Worm (Caenorhabditis elegans) whole organism, young adult: ENCODE data around the gene rpl-33.

ENCODE experiments used
- B0019.2 ChIP-seq: fragments of 200-800 bp; sonication (Bioruptor generic); conservative IDR thresholded peaks from 2 replicates; pipeline ENCODE4 v1.3.6; 2022; ENCODE audit warnings: missing genetic modification reagents, missing genetic modification characterization, missing compliant biosample characterization
- B0035.1 ChIP-seq: sonication (generic microtip); optimal IDR thresholded peaks from 2 replicates; lab custom pipeline; 2016; ENCODE audit warnings: missing genetic modification characterization, mild to moderate bottlenecking, missing compliant biosample characterization, missing genotype, missing genetic modification reagents
- B0336.3 ChIP-seq: fragments of 200-800 bp; sonication (Bioruptor generic); IDR thresholded peaks from 2 replicates; pipeline ENCODE4 v1.3.6; 2022; ENCODE audit warnings: missing genetic modification characterization, missing compliant biosample characterization
- C17E4.6 ChIP-seq: fragments of 200-800 bp; sonication (Bioruptor generic); IDR thresholded peaks from 2 replicates; pipeline ENCODE4 v1.3.6; 2022; ENCODE audit warnings: missing genetic modification reagents, missing genetic modification characterization, missing compliant biosample characterization
- D2030.7 ChIP-seq: fragments of 200-800 bp; sonication (Bioruptor generic); IDR thresholded peaks from 2 replicates; pipeline ENCODE4 v1.3.6; 2022; ENCODE audit warnings: missing genetic modification reagents, missing genetic modification characterization, missing compliant biosample characterization
- F10E7.11 ChIP-seq: sonication (generic microtip); optimal IDR thresholded peaks from 2 replicates; lab custom pipeline; 2017; ENCODE audit warnings: mild to moderate bottlenecking, missing genetic modification characterization, moderate library complexity, missing compliant biosample characterization
- F33H1.4 ChIP-seq: fragments of 200-800 bp; sonication (Bioruptor generic); IDR thresholded peaks from 2 replicates; pipeline ENCODE4 v1.3.6; 2022; ENCODE audit warnings: missing genetic modification reagents, missing genetic modification characterization, missing compliant biosample characterization
- F37B4.10 ChIP-seq: fragments of 200-800 bp; sonication (Bioruptor generic); IDR thresholded peaks from 2 replicates; pipeline ENCODE4 v1.3.6; 2022; ENCODE audit warnings: missing genetic modification characterization, missing compliant biosample characterization
- Y79H2A.3 ChIP-seq: fragments of 200-800 bp; sonication (Bioruptor generic); conservative IDR thresholded peaks from 2 replicates; pipeline ENCODE4 v1.3.6; 2022; ENCODE audit warnings: missing genetic modification reagents, missing genetic modification characterization, missing compliant biosample characterization
- Y95B8A.8 ChIP-seq: fragments of 200-800 bp; sonication (Bioruptor generic); IDR thresholded peaks from 2 replicates; pipeline ENCODE4 v1.3.6; 2022; ENCODE audit warnings: missing genetic modification reagents, missing genetic modification characterization, missing compliant biosample characterization
- akir-1 ChIP-seq: fragments of 200-800 bp; sonication (Bioruptor generic); optimal IDR thresholded peaks from 2 replicates; lab custom pipeline; 2018; ENCODE audit warnings: mild to moderate bottlenecking, missing genetic modification characterization, moderate library complexity, missing compliant biosample characterization
- aptf-2 ChIP-seq: fragments of 200-800 bp; sonication (Bioruptor generic); conservative IDR thresholded peaks from 2 replicates; pipeline ENCODE4 v1.3.6; 2022; ENCODE audit warnings: missing genetic modification reagents, missing genetic modification characterization, missing compliant biosample characterization
- atf-7 ChIP-seq: sonication (generic microtip); optimal IDR thresholded peaks from 2 replicates; lab custom pipeline; 2017; ENCODE audit warnings: mild to moderate bottlenecking, missing genetic modification characterization, missing compliant biosample characterization
- attf-3 ChIP-seq: fragments of 200-800 bp; sonication (Bioruptor generic); conservative IDR thresholded peaks from 2 replicates; pipeline ENCODE4 v1.3.6; 2022; ENCODE audit warnings: missing genetic modification reagents, missing genetic modification characterization, missing compliant biosample characterization
- cebp-2 ChIP-seq: fragments of 200-800 bp; sonication (Bioruptor generic); IDR thresholded peaks from 2 replicates; pipeline ENCODE4 v1.3.6; 2022; ENCODE audit warnings: missing genetic modification characterization, missing compliant biosample characterization
- ceh-27 ChIP-seq: fragments of 200-800 bp; sonication (Bioruptor generic); optimal IDR thresholded peaks from 2 replicates; lab custom pipeline; 2018; ENCODE audit warnings: mild to moderate bottlenecking, missing genetic modification characterization, moderate library complexity, missing compliant biosample characterization
- dpff-1 ChIP-seq: sonication (generic microtip); optimal IDR thresholded peaks from 2 replicates; lab custom pipeline; 2017; ENCODE audit warnings: mild to moderate bottlenecking, missing genetic modification characterization, missing compliant biosample characterization
- efl-1 ChIP-seq: fragments of 150-350 bp; optimal IDR thresholded peaks from 2 replicates; lab custom pipeline; 2014; ENCODE audit warnings: missing biosample characterization, missing genetic modification reagents, missing genetic modification characterization
- egl-44 ChIP-seq: fragments of 200-800 bp; sonication (Bioruptor generic); IDR thresholded peaks from 2 replicates; pipeline ENCODE4 v1.3.6; 2022; ENCODE audit warnings: missing genetic modification reagents, missing genetic modification characterization, missing compliant biosample characterization
- egrh-3 ChIP-seq: fragments of 200-800 bp; sonication (Bioruptor generic); IDR thresholded peaks from 2 replicates; pipeline ENCODE4 v1.3.6; 2022; ENCODE audit warnings: missing genetic modification reagents, missing genetic modification characterization, missing compliant biosample characterization
- hmg-1.2 ChIP-seq: fragments of 200-800 bp; sonication (Bioruptor generic); IDR thresholded peaks from 2 replicates; pipeline ENCODE4 v1.3.6; 2022; ENCODE audit warnings: missing genetic modification reagents, missing genetic modification characterization, missing compliant biosample characterization
- lin-26 ChIP-seq: fragments of 200-800 bp; sonication (Bioruptor generic); IDR thresholded peaks from 2 replicates; pipeline ENCODE4 v1.3.6; 2022; ENCODE audit warnings: missing genetic modification reagents, missing genetic modification characterization, missing compliant biosample characterization
- lin-35 ChIP-seq, 3 experiments: fragments of 150-350 bp in 2 of 3; sonication (generic microtip) in 1 of 3; optimal IDR thresholded peaks; 2 replicates each; lab custom pipeline; 2014 to 2018; ENCODE audit warnings: missing biosample characterization in 3 of 3, missing genetic modification characterization in 3 of 3, missing genetic modification reagents in 3 of 3
- lin-40 ChIP-seq: sonication (generic microtip); optimal IDR thresholded peaks from 2 replicates; lab custom pipeline; 2016; ENCODE audit warnings: missing genetic modification characterization, mild to moderate bottlenecking, missing compliant biosample characterization, missing genotype, missing genetic modification reagents
- lsl-1 ChIP-seq: fragments of 200-800 bp; sonication (Bioruptor generic); optimal IDR thresholded peaks from 2 replicates; lab custom pipeline; 2018; ENCODE audit warnings: mild to moderate bottlenecking, missing genetic modification characterization, moderate library complexity, missing compliant biosample characterization
- madf-3 ChIP-seq: fragments of 200-800 bp; sonication (Bioruptor generic); IDR thresholded peaks from 2 replicates; pipeline ENCODE4 v1.3.6; 2022; ENCODE audit warnings: missing genetic modification reagents, missing genetic modification characterization, missing compliant biosample characterization
- madf-6 ChIP-seq: fragments of 200-800 bp; sonication (Bioruptor generic); IDR thresholded peaks from 2 replicates; pipeline ENCODE4 v1.3.6; 2022; ENCODE audit warnings: missing genetic modification reagents, missing genetic modification characterization, missing compliant biosample characterization
- nhr-179 ChIP-seq: sonication (generic microtip); optimal IDR thresholded peaks from 2 replicates; lab custom pipeline; 2016; ENCODE audit warnings: mild to moderate bottlenecking, missing genetic modification characterization, missing compliant biosample characterization
- rec-8 ChIP-seq, 2 experiments: sonication (generic microtip); optimal IDR thresholded peaks; 2 replicates each; lab custom pipeline; 2016; ENCODE audit warnings: mild to moderate bottlenecking in 2 of 2, missing genetic modification characterization in 2 of 2, missing genetic modification reagents in 2 of 2, missing genotype in 2 of 2, missing biosample characterization in 1 of 2, missing compliant biosample characterization in 1 of 2, moderate library complexity in 1 of 2
- snpc-1.3 ChIP-seq: sonication (generic microtip); optimal IDR thresholded peaks from 2 replicates; lab custom pipeline; 2017; ENCODE audit warnings: missing genetic modification characterization, mild to moderate bottlenecking, missing compliant biosample characterization, antibody characterized with exemption, moderate library complexity, missing genotype, missing genetic modification reagents; ENCODE audit not compliant: insufficient read depth
- snpc-4 ChIP-seq, 5 experiments: fragments of 150-350 bp in 1 of 5; sonication (generic microtip) in 4 of 5; optimal IDR thresholded peaks; 2 replicates each; lab custom pipeline; 2014 to 2018; ENCODE audit warnings: missing genetic modification characterization in 5 of 5, missing biosample characterization in 3 of 5, antibody characterized with exemption in 2 of 5, mild to moderate bottlenecking in 2 of 5, missing compliant biosample characterization in 2 of 5, missing genotype in 2 of 5, moderate library complexity in 2 of 5, missing genetic modification reagents in 1 of 5
- sptf-2 ChIP-seq: fragments of 200-800 bp; sonication (Bioruptor generic); optimal IDR thresholded peaks from 2 replicates; lab custom pipeline; 2018; ENCODE audit warnings: mild to moderate bottlenecking, missing genetic modification characterization, missing compliant biosample characterization
- tlf-1 ChIP-seq: fragments of 200-800 bp; sonication (Bioruptor generic); optimal IDR thresholded peaks from 2 replicates; lab custom pipeline; 2018; ENCODE audit warnings: mild to moderate bottlenecking, missing genetic modification characterization, missing compliant biosample characterization
- zfh-2 ChIP-seq: fragments of 200-800 bp; sonication (Bioruptor generic); conservative IDR thresholded peaks from 2 replicates; pipeline ENCODE4 v1.3.6; 2022; ENCODE audit warnings: missing genetic modification reagents, missing genetic modification characterization, missing compliant biosample characterization
- ztf-22 ChIP-seq: fragments of 200-800 bp; sonication (Bioruptor generic); optimal IDR thresholded peaks from 2 replicates; lab custom pipeline; 2018; ENCODE audit warnings: mild to moderate bottlenecking, missing genetic modification characterization, moderate library complexity, missing compliant biosample characterization
- ztf-26 ChIP-seq: sonication (generic microtip); optimal IDR thresholded peaks from 2 replicates; lab custom pipeline; 2017; ENCODE audit warnings: missing genetic modification characterization, missing compliant biosample characterization
- ztf-6 ChIP-seq: fragments of 200-800 bp; sonication (Bioruptor generic); IDR thresholded peaks from 2 replicates; pipeline ENCODE4 v1.3.6; 2022; ENCODE audit warnings: missing genetic modification reagents, missing genetic modification characterization, missing compliant biosample characterization

rpl-33 gene

DNA sequence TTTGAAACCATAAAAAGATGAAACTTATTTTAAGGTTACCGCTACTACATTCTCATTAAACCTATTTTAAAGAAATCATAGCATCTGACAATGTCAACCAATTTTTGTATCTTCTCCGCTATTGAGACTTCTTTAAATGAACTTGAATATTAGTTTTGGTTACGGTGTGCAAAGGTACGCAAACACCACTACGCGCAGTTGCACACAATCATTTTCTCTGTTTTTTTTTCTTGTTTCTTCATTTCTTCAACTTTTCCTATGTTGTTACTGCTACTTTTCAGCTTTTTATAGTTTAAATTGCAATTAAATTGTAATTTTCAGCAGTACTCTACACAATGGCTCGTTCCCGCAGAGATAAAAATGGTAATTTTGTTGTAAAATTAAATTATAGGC lies 6.3 kb downstream of the rpl-33 start, which contains the start of gene F10E7.5 (continued):
- TF ChIP-seq ztf-22 (GFP tag; lab: Kevin White, UChicago) (no peak), aptf-2 (no peak), lin-35 (GFP tag; optimal IDR thresholded peaks at IDR 0.05; lab: Kevin White, UChicago) (peak in 1 of 3 experiments; percentile 50), attf-3 (peak; percentile 65), dpff-1 (no peak), snpc-1.3 (tag; lab: Kevin White, UChicago) (no peak), madf-6 (no peak), F33H1.4 (GFP tag; lab: Robert Waterston, UW) (no peak), lsl-1 (GFP tag; lab: Kevin White, UChicago) (peak; percentile 74), rec-8 (tag; optimal IDR thresholded peaks at IDR 0.05; lab: Kevin White, UChicago) (no peak)

- no peak for TF ChIP-seq rec-8 (tag; optimal IDR thresholded peaks at IDR 0.05; lab: Kevin White, UChicago)
- no peak for TF ChIP-seq D2030.7 (GFP tag; lab: Robert Waterston, UW)
- no peak for TF ChIP-seq F37B4.10
- TF ChIP-seq lin-35 (GFP tag; optimal IDR thresholded peaks at IDR 0.05; lab: Kevin White, UChicago) = no peak
- no peak for TF ChIP-seq lin-40 (tag; lab: Kevin White, UChicago)
- no peak for TF ChIP-seq lin-26 (GFP tag; lab: Robert Waterston, UW)
- no peak for TF ChIP-seq F10E7.11 (tag; lab: Kevin White, UChicago)
- no peak for TF ChIP-seq nhr-179 (tag; lab: Kevin White, UChicago)
- TF ChIP-seq efl-1 (GFP tag; lab: Kevin White, UChicago) = no peak
- no peak for TF ChIP-seq egrh-3 (GFP tag; lab: Robert Waterston, UW)
- TF ChIP-seq madf-3 (GFP tag; lab: Robert Waterston, UW) = no peak
Measured at ce11 chrII:7112780-7113179, 7.4 kb downstream of the rpl-33 start, which contains the start of gene F10E7.6. Gene F10E7.6, plus strand, starts transcription at chrII:7113080.

DNA sequence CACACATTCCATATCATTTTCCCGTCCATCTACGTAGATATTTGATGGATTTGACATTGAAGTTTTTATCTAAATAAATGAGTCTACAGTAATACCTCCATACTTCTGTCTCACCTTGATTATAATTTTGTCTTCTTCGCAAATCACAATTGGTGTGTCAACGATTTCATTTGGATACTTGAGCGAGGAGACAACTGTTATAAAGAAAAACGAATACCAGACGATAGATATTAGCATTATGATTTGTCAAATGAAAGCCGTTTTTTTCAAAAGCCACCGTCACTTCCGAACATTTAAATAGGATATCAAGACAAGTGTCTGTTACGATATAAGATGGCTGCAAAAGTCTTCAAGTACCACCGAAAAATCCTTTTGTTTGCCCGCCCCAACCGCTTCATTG lies 10.3 kb downstream of the rpl-33 start, which contains the start of gene cutl-5:
cutl-5 (minus strand) TSS at position 269 of the 400 bp plus-strand sequence.
- no peak for TF ChIP-seq atf-7 (tag; lab: Kevin White, UChicago)
- TF ChIP-seq C17E4.6 (GFP tag; lab: Robert Waterston, UW) = no peak
- no peak for TF ChIP-seq hmg-1.2 (GFP tag; lab: Robert Waterston, UW)
- no peak for TF ChIP-seq egl-44 (GFP tag; lab: Robert Waterston, UW)
- TF ChIP-seq egrh-3 (GFP tag; lab: Robert Waterston, UW) = no peak
- TF ChIP-seq ceh-27 (GFP tag; lab: Kevin White, UChicago) = no peak
- TF ChIP-seq efl-1 (GFP tag; lab: Kevin White, UChicago) = no peak
- TF ChIP-seq cebp-2 (GFP tag; lab: Robert Waterston, UW) = no peak
- TF ChIP-seq F37B4.10 = no peak

DNA sequence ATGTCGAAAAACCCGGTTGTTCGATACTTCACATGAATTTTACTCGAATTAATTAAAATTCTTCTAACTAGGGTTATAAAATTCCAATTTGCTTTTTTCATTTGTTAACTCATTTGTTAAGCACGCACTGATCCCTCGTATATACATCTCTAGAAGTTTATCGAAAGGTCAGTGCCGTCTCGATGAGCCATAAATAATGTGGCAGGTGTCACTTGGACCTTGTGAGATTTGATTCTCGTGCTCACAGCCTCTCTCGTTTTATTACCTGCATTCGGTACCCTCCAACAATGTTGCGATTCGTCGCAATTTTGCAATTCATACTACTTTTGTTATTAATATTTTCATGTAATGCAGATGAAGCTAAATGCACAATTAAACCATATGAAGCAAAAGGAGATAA lies 11.0 kb downstream of the rpl-33 start, which contains the start of gene spon-1:
spon-1 (plus strand) TSS at position 208 of the 400 bp plus-strand sequence.
- no peak for TF ChIP-seq Y79H2A.3 (GFP tag; lab: Robert Waterston, UW)
- TF ChIP-seq tlf-1 (GFP tag; lab: Kevin White, UChicago) = no peak
- TF ChIP-seq egl-44 (GFP tag; lab: Robert Waterston, UW) = no peak
- no peak for TF ChIP-seq B0035.1 (tag; lab: Kevin White, UChicago)
- no peak for TF ChIP-seq ztf-26 (tag; lab: Kevin White, UChicago)
- no peak for TF ChIP-seq sptf-2 (GFP tag; lab: Kevin White, UChicago)
- TF ChIP-seq akir-1 (GFP tag; lab: Kevin White, UChicago) = no peak
- no peak for TF ChIP-seq B0019.2
- TF ChIP-seq snpc-4 (GFP tag; optimal IDR thresholded peaks at IDR 0.05; lab: Kevin White, UChicago) = no peak
- TF ChIP-seq snpc-4 (tag; optimal IDR thresholded peaks at IDR 0.05; lab: Kevin White, UChicago) = no peak
- no peak for TF ChIP-seq Y95B8A.8 (GFP tag; lab: Robert Waterston, UW)
- TF ChIP-seq dpff-1 = no peak
- no peak for TF ChIP-seq zfh-2 (GFP tag; lab: Robert Waterston, UW)
- no peak for TF ChIP-seq B0336.3 (GFP tag; lab: Robert Waterston, UW)
- TF ChIP-seq ztf-6 (GFP tag; lab: Robert Waterston, UW) = no peak
- no peak for TF ChIP-seq lin-35 (GFP tag; optimal IDR thresholded peaks at IDR 0.05; lab: Kevin White, UChicago)
